Fruit fly (Drosophila melanogaster): ENCODE measurements around the gene jigr1.

- TF ChIP-seq pan (optimal IDR thresholded peaks at IDR 0.05) (no peak), sage (GFP tag; optimal IDR thresholded peaks at IDR 0.05) (no peak), GATAd (GFP tag; optimal IDR thresholded peaks at IDR 0.05) (no peak), CG9705 (GFP tag; optimal IDR thresholded peaks at IDR 0.05) (no peak)
Observed at dm6 chr3R:25628657-25629056, 9.0 kb upstream of the jigr1 start.
